Comparison of ENCODE assay signal across 1 fruit fly cellular context in the genomic region with DNA sequence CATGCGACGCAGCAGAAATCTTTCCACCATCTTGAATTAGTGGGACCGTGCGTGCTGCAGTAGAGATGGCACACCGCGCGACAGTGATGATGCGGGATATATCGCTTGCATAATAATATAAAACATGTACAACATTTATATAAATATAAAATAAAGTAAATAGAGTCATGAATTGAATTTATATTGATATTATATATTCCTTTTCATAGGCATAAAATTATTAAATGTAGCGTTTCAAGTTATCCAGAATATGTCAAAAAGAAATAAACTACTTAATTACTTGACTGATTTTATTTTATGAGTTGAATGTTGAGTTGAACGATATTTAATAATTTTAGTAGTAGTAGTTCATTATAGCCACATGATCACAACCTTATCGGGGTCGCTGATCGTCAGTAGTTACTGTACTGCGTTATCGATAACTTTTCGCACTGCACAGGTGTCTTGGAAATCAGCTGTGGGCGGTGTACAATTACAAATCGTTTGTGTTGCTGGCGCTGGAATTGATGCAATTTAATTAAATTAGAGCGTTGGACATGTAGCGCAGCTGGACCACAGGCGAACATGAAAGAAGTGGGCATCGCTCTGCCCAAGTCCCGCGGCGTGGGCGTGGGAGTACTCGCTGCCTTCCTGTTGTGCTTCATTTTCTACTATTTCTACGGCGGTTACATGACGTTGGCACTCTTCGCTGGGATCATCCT.
TF ChIP-seq lines count a peak whose summit lies in the region.

A gene (minus strand): TSS at position 43 of the 701 bp plus-strand sequence.
A gene (plus strand): TSS at position 436 of the 701 bp plus-strand sequence.

TF ChIP-seq in whole organism, embryonic, 481 proteins besides CTCF, POLR2A, EP300 and RAD21 (continued from another document):
- TF ChIP-seq Gug (GFP tag; IDR thresholded peaks at IDR 0.05; lab: Robert Waterston, UW) (peak; percentile 85), sr (GFP tag; IDR thresholded peaks at IDR 0.05; lab: Robert Waterston, UW) (peak; percentile 48; the same call in 2 of the 3 replicates), pita (GFP tag; optimal IDR thresholded peaks at IDR 0.05; lab: Kevin White, UChicago) (no peak), CG13775 (GFP tag; optimal IDR thresholded peaks at IDR 0.05; lab: Kevin White, UChicago) (peak; percentile 92), lmd (GFP tag; IDR thresholded peaks at IDR 0.05; lab: Robert Waterston, UW) (peak; percentile 90), CG10267 (tag; optimal IDR thresholded peaks at IDR 0.05; lab: Kevin White, UChicago) (peak; percentile 81), dan (GFP tag; IDR thresholded peaks at IDR 0.05; lab: Robert Waterston, UW) (no peak), CG3163 (GFP tag; optimal IDR thresholded peaks at IDR 0.05; lab: Kevin White, UChicago) (peak; percentile 56), bbx (GFP tag; IDR thresholded peaks at IDR 0.05; lab: Robert Waterston, UW; ENCODE audit: partially characterized antibody) (0 out of 2 replicates have a peak, but pooled peaks have one; percentile 22), gcm2 (GFP tag; optimal IDR thresholded peaks at IDR 0.05; lab: Kevin White, UChicago) (peak; percentile 52), chn (GFP tag; optimal IDR thresholded peaks at IDR 0.05; lab: Kevin White, UChicago) (peak; percentile 82), CG17802 (tag; optimal IDR thresholded peaks at IDR 0.05; lab: Kevin White, UChicago) (peak; percentile 50), CG17361 (GFP tag; IDR thresholded peaks at IDR 0.05; lab: Robert Waterston, UW) (peak; percentile 96), CG6654 (GFP tag; optimal IDR thresholded peaks at IDR 0.05; lab: Kevin White, UChicago) (peak; percentile 68), maf-S (GFP tag; optimal IDR thresholded peaks at IDR 0.05; lab: Kevin White, UChicago) (peak; percentile 61), Aef1 (GFP tag; IDR thresholded peaks at IDR 0.05; lab: Robert Waterston, UW) (peak; percentile 90), disco-r (GFP tag; optimal IDR thresholded peaks at IDR 0.05; lab: Kevin White, UChicago) (peak; percentile 12), rib (GFP tag; IDR thresholded peaks at IDR 0.05; lab: Robert Waterston, UW) (peak; percentile 78), CG12219 (GFP tag; optimal IDR thresholded peaks at IDR 0.05; lab: Kevin White, UChicago) (no peak), CG1024 (GFP tag; IDR thresholded peaks at IDR 0.05; lab: Robert Waterston, UW) (0 out of 2 replicates have a peak, but pooled peaks have one; percentile 7), CG16815 (GFP tag; optimal IDR thresholded peaks at IDR 0.05; lab: Kevin White, UChicago) (peak; percentile 90), CG10462 (GFP tag; optimal IDR thresholded peaks at IDR 0.05; lab: Kevin White, UChicago) (peak; percentile 72), CG8765 (GFP tag; IDR thresholded peaks at IDR 0.05; lab: Robert Waterston, UW) (peak; percentile 66), CG10274 (GFP tag; optimal IDR thresholded peaks at IDR 0.05; lab: Kevin White, UChicago) (peak; percentile 48), unc-4 (GFP tag; IDR thresholded peaks at IDR 0.05; lab: Robert Waterston, UW; ENCODE audit: partially characterized antibody) (0 out of 2 replicates have a peak, but pooled peaks have one; percentile 14), CG7556 (GFP tag; optimal IDR thresholded peaks at IDR 0.05; lab: Kevin White, UChicago) (peak; percentile 88), Neu2 (GFP tag; optimal IDR thresholded peaks at IDR 0.05; lab: Kevin White, UChicago; ENCODE audit: borderline replicate concordance) (no peak), zen (tag; optimal IDR thresholded peaks at IDR 0.05; lab: Kevin White, UChicago) (peak; percentile 83), CG8388 (GFP tag; optimal IDR thresholded peaks at IDR 0.05; lab: Kevin White, UChicago) (peak; percentile 91), CG4404 (GFP tag; IDR thresholded peaks at IDR 0.05; lab: Robert Waterston, UW) (peak; percentile 79), CG8089 (GFP tag; optimal IDR thresholded peaks at IDR 0.05; lab: Kevin White, UChicago) (peak; percentile 57), Atf-2 (GFP tag; optimal IDR thresholded peaks at IDR 0.05; lab: Kevin White, UChicago) (peak; percentile 57), Side (GFP tag; optimal IDR thresholded peaks at IDR 0.05; lab: Kevin White, UChicago) (peak; percentile 18), al (GFP tag; IDR thresholded peaks at IDR 0.05; lab: Robert Waterston, UW) (peak; percentile 83), CG32532 (GFP tag; IDR thresholded peaks at IDR 0.05; lab: Robert Waterston, UW) (peak; percentile 89), CG6683 (GFP tag; optimal IDR thresholded peaks at IDR 0.05; lab: Kevin White, UChicago) (peak; percentile 50), MESR4 (GFP tag; optimal IDR thresholded peaks at IDR 0.05; lab: Kevin White, UChicago) (peak; percentile 10), trh (GFP tag; optimal IDR thresholded peaks at IDR 0.05; lab: Kevin White, UChicago) (peak; percentile 81), CG4328 (GFP tag; optimal IDR thresholded peaks at IDR 0.05; lab: Kevin White, UChicago) (peak; percentile 81), en (GFP tag; optimal IDR thresholded peaks at IDR 0.05; lab: Kevin White, UChicago) (no peak), CG6254 (GFP tag; optimal IDR thresholded peaks at IDR 0.05; lab: Kevin White, UChicago) (peak; percentile 53), Myb (GFP tag; optimal IDR thresholded peaks at IDR 0.05; lab: Kevin White, UChicago) (peak; percentile 35), CG3838 (GFP tag; optimal IDR thresholded peaks at IDR 0.05; lab: Kevin White, UChicago) (peak; percentile 67), NK7.1 (GFP tag; optimal IDR thresholded peaks at IDR 0.05; lab: Kevin White, UChicago) (peak; percentile 56), CG17186 (GFP tag; optimal IDR thresholded peaks at IDR 0.05; lab: Kevin White, UChicago) (peak; percentile 46), Hand (GFP tag; optimal IDR thresholded peaks at IDR 0.05; lab: Kevin White, UChicago) (peak; percentile 61), chif (GFP tag; optimal IDR thresholded peaks at IDR 0.05; lab: Kevin White, UChicago) (peak; percentile 59 to 79), sna (GFP tag; IDR thresholded peaks at IDR 0.05; lab: Robert Waterston, UW; ENCODE audit: partially characterized antibody) (no peak), CG9215 (GFP tag; IDR thresholded peaks at IDR 0.05; lab: Robert Waterston, UW) (peak; percentile 88), zf30C (GFP tag; optimal IDR thresholded peaks at IDR 0.05; lab: Kevin White, UChicago) (no peak), HLHmδ (GFP tag; optimal IDR thresholded peaks at IDR 0.05; lab: Kevin White, UChicago) (no peak), sc (optimal IDR thresholded peaks at IDR 0.05; lab: Kevin White, UChicago) (no peak), sc (GFP tag; optimal IDR thresholded peaks at IDR 0.05; lab: Kevin White, UChicago) (no peak), CG14965 (GFP tag; optimal IDR thresholded peaks at IDR 0.05; lab: Kevin White, UChicago; ENCODE audit: borderline replicate concordance) (no peak), CG9876 (GFP tag; optimal IDR thresholded peaks at IDR 0.05; lab: Kevin White, UChicago) (peak; percentile 16), cwo (GFP tag; optimal IDR thresholded peaks at IDR 0.05; lab: Kevin White, UChicago) (peak; percentile 79), ci (GFP tag; IDR thresholded peaks at IDR 0.05; lab: Robert Waterston, UW) (peak; percentile 84), Oaz (GFP tag; IDR thresholded peaks at IDR 0.05; lab: Robert Waterston, UW) (peak; percentile 67), HLH54F (GFP tag; optimal IDR thresholded peaks at IDR 0.05; lab: Kevin White, UChicago) (peak; percentile 86), CG12769 (tag; optimal IDR thresholded peaks at IDR 0.05; lab: Kevin White, UChicago) (no peak), bowl (GFP tag; IDR thresholded peaks at IDR 0.05; lab: Robert Waterston, UW) (no peak), CG30403 (GFP tag; optimal IDR thresholded peaks at IDR 0.05; lab: Kevin White, UChicago) (peak; percentile 93), CG15479 (GFP tag; optimal IDR thresholded peaks at IDR 0.05; lab: Kevin White, UChicago) (peak; percentile 1), CG16779 (GFP tag; IDR thresholded peaks at IDR 0.05; lab: Robert Waterston, UW) (0 out of 2 replicates have a peak, but pooled peaks have one; percentile 6), jumu (GFP tag; optimal IDR thresholded peaks at IDR 0.05; lab: Kevin White, UChicago) (peak; percentile 69), Pdp1 (GFP tag; optimal IDR thresholded peaks at IDR 0.05; lab: Kevin White, UChicago) (peak; percentile 79 to 82), ssp (GFP tag; IDR thresholded peaks at IDR 0.05; lab: Robert Waterston, UW) (peak; percentile 78), CG7271 (tag; optimal IDR thresholded peaks at IDR 0.05; lab: Kevin White, UChicago) (peak; percentile 47), hbn (GFP tag; IDR thresholded peaks at IDR 0.05; lab: Robert Waterston, UW; ENCODE audit: partially characterized antibody) (no peak), CG10366 (GFP tag; IDR thresholded peaks at IDR 0.05; lab: Robert Waterston, UW) (peak; percentile 78), CG34422 (GFP tag; IDR thresholded peaks at IDR 0.05; lab: Robert Waterston, UW) (peak; percentile 82; the same call in 2 of the 3 replicates), CG30020 (tag; optimal IDR thresholded peaks at IDR 0.05; lab: Kevin White, UChicago) (peak; percentile 82), CG10321 (GFP tag; IDR thresholded peaks at IDR 0.05; lab: Robert Waterston, UW) (peak; percentile 33; the same call in 1 of the 2 replicates), kni (GFP tag; optimal IDR thresholded peaks at IDR 0.05; lab: Kevin White, UChicago) (no peak), Ptx1 (GFP tag; IDR thresholded peaks at IDR 0.05; lab: Robert Waterston, UW) (peak; percentile 91), Stat92E (GFP tag; optimal IDR thresholded peaks at IDR 0.05; lab: Kevin White, UChicago) (no peak), da (GFP tag; optimal IDR thresholded peaks at IDR 0.05; lab: Kevin White, UChicago) (no peak), CG13894 (tag; optimal IDR thresholded peaks at IDR 0.05; lab: Kevin White, UChicago) (peak; percentile 76), Bdp1 (GFP tag; optimal IDR thresholded peaks at IDR 0.05; lab: Kevin White, UChicago) (peak; percentile 51), Hsf (GFP tag; optimal IDR thresholded peaks at IDR 0.05; lab: Kevin White, UChicago) (peak; percentile 87), Eip74EF (GFP tag; optimal IDR thresholded peaks at IDR 0.05; lab: Kevin White, UChicago) (no peak), Ets65A (GFP tag; lab: Kevin White, UChicago) (peak; percentile 97), pros (GFP tag; optimal IDR thresholded peaks at IDR 0.05; lab: Kevin White, UChicago) (peak; percentile 13), Rx (GFP tag; IDR thresholded peaks at IDR 0.05; lab: Robert Waterston, UW) (peak; percentile 65), Vsx1 (GFP tag; optimal IDR thresholded peaks at IDR 0.05; lab: Kevin White, UChicago) (no peak), tna (GFP tag; IDR thresholded peaks at IDR 0.05; lab: Robert Waterston, UW; ENCODE audit: partially characterized antibody) (no peak), crc (GFP tag; optimal IDR thresholded peaks at IDR 0.05; lab: Kevin White, UChicago) (peak; percentile 37), Scr (GFP tag; IDR thresholded peaks at IDR 0.05; lab: Robert Waterston, UW; ENCODE audit: partially characterized antibody) (peak; percentile 74), E2f2 (GFP tag; IDR thresholded peaks at IDR 0.05; lab: Robert Waterston, UW) (peak; percentile 41; the same call in 1 of the 2 replicates)
